Worm (Caenorhabditis elegans) whole organism, L3 larva: ENCODE measurements around the gene F38E11.6.

ENCODE experiments used
- R02D3.7 ChIP-seq: fragments of 150-350 bp; optimal IDR thresholded peaks from 2 replicates; lab custom pipeline; 2014; ENCODE audit warnings: missing biosample characterization, missing genetic modification characterization
- ZK546.5 ChIP-seq: sonication (generic microtip); optimal IDR thresholded peaks from 2 replicates; lab custom pipeline; 2017; ENCODE audit warnings: missing biosample characterization, missing genetic modification characterization
- ama-1 ChIP-seq: fragments of 150-350 bp; optimal IDR thresholded peaks from 2 replicates; lab custom pipeline; 2018
- ceh-16 ChIP-seq: sonication (generic microtip); optimal IDR thresholded peaks from 2 replicates; lab custom pipeline; 2017; ENCODE audit warnings: missing biosample characterization, missing genetic modification characterization
- ceh-28 ChIP-seq: fragments of 150-350 bp; optimal IDR thresholded peaks from 2 replicates; lab custom pipeline; 2014; ENCODE audit warnings: missing biosample characterization, missing genetic modification reagents, missing genetic modification characterization
- ceh-82 ChIP-seq: fragments of 150-350 bp; optimal IDR thresholded peaks from 2 replicates; lab custom pipeline; 2014; ENCODE audit warnings: missing biosample characterization, missing genetic modification characterization
- ceh-9 ChIP-seq: sonication (generic microtip); optimal IDR thresholded peaks from 2 replicates; lab custom pipeline; 2018; ENCODE audit warnings: missing biosample characterization, missing genetic modification characterization
- daf-12 ChIP-seq: fragments of 150-350 bp; optimal IDR thresholded peaks from 2 replicates; lab custom pipeline; 2014; ENCODE audit warnings: missing biosample characterization, missing genetic modification reagents, missing genetic modification characterization
- egl-27 ChIP-seq: sonication (generic microtip); optimal IDR thresholded peaks from 4 replicates; lab custom pipeline; 2017; ENCODE audit warnings: missing biosample characterization, missing genetic modification reagents, missing genetic modification characterization
- egl-5 ChIP-seq: fragments of 150-350 bp; optimal IDR thresholded peaks from 2 replicates; lab custom pipeline; 2017; ENCODE audit warnings: missing biosample characterization, missing genetic modification reagents, missing genetic modification characterization, inconsistent platforms
- elt-1 ChIP-seq: fragments of 150-350 bp; optimal IDR thresholded peaks from 2 replicates; lab custom pipeline; 2014; ENCODE audit warnings: missing biosample characterization, missing genetic modification characterization
- eor-1 ChIP-seq, 2 experiments: fragments of 150-350 bp; optimal IDR thresholded peaks; 2 replicates each; lab custom pipeline; 2014 to 2018; ENCODE audit warnings: missing biosample characterization in 2 of 2, missing genetic modification characterization in 2 of 2
- fkh-10 ChIP-seq: sonication (generic microtip); optimal IDR thresholded peaks from 2 replicates; lab custom pipeline; 2017; ENCODE audit warnings: missing biosample characterization, missing genetic modification reagents, missing genetic modification characterization
- fkh-2 ChIP-seq: fragments of 150-350 bp; optimal IDR thresholded peaks from 2 replicates; lab custom pipeline; 2014; ENCODE audit warnings: missing biosample characterization, missing genetic modification reagents, missing genetic modification characterization
- fos-1 ChIP-seq: fragments of 150-350 bp; optimal IDR thresholded peaks from 2 replicates; lab custom pipeline; 2014; ENCODE audit warnings: missing biosample characterization, missing genetic modification characterization
- hmg-11 ChIP-seq: sonication (generic microtip); optimal IDR thresholded peaks from 2 replicates; lab custom pipeline; 2016; ENCODE audit warnings: missing genetic modification characterization, missing compliant biosample characterization
- jun-1 ChIP-seq: fragments of 150-350 bp; optimal IDR thresholded peaks from 2 replicates; lab custom pipeline; 2014; ENCODE audit warnings: missing biosample characterization, missing genetic modification reagents, missing genetic modification characterization
- lin-15B ChIP-seq: fragments of 150-350 bp; optimal IDR thresholded peaks from 2 replicates; lab custom pipeline; 2014; ENCODE audit warnings: missing biosample characterization, missing genetic modification characterization
- lin-39 ChIP-seq: fragments of 150-350 bp; optimal IDR thresholded peaks from 2 replicates; lab custom pipeline; 2018; ENCODE audit warnings: missing biosample characterization, missing genetic modification reagents, missing genetic modification characterization
- lsy-12 ChIP-seq: sonication (generic microtip); optimal IDR thresholded peaks from 2 replicates; lab custom pipeline; 2016; ENCODE audit warnings: mild to moderate bottlenecking, missing genetic modification characterization, missing compliant biosample characterization
- mdl-1 ChIP-seq: fragments of 150-350 bp; optimal IDR thresholded peaks from 2 replicates; lab custom pipeline; 2014; ENCODE audit warnings: missing biosample characterization, missing genetic modification characterization
- mml-1 ChIP-seq: fragments of 150-350 bp; sonication (generic microtip); optimal IDR thresholded peaks from 3 replicates; lab custom pipeline; 2014; ENCODE audit warnings: missing biosample characterization, missing genetic modification characterization
- nfya-1 ChIP-seq: sonication (generic microtip); optimal IDR thresholded peaks from 2 replicates; lab custom pipeline; 2017; ENCODE audit warnings: missing genetic modification characterization, mild to moderate bottlenecking, missing compliant biosample characterization, antibody characterized with exemption, moderate library complexity; ENCODE audit not compliant: insufficient read depth
- nhr-11 ChIP-seq: fragments of 150-350 bp; optimal IDR thresholded peaks from 2 replicates; lab custom pipeline; 2014; ENCODE audit warnings: missing biosample characterization, missing genetic modification characterization
- nhr-237 ChIP-seq: fragments of 150-350 bp; optimal IDR thresholded peaks from 2 replicates; lab custom pipeline; 2014; ENCODE audit warnings: missing biosample characterization, missing genetic modification characterization
- nhr-25 ChIP-seq: sonication (generic microtip); optimal IDR thresholded peaks from 2 replicates; lab custom pipeline; 2017; ENCODE audit warnings: missing biosample characterization, missing genetic modification characterization
- nhr-28 ChIP-seq: fragments of 150-350 bp; optimal IDR thresholded peaks from 2 replicates; lab custom pipeline; 2014; ENCODE audit warnings: missing biosample characterization, missing genetic modification characterization
- nhr-43 ChIP-seq: sonication (generic microtip); optimal IDR thresholded peaks from 2 replicates; lab custom pipeline; 2016; ENCODE audit warnings: mild to moderate bottlenecking, missing genetic modification characterization, missing compliant biosample characterization; ENCODE audit not compliant: poor library complexity, severe bottlenecking
- nhr-67 ChIP-seq: fragments of 150-350 bp; optimal IDR thresholded peaks from 2 replicates; lab custom pipeline; 2014; ENCODE audit warnings: missing biosample characterization, missing genetic modification characterization
- nhr-76 ChIP-seq: fragments of 150-350 bp; sonication (generic microtip); optimal IDR thresholded peaks from 5 replicates; lab custom pipeline; 2014; ENCODE audit warnings: missing biosample characterization, missing genetic modification characterization
- nhr-77 ChIP-seq: fragments of 150-350 bp; optimal IDR thresholded peaks from 2 replicates; lab custom pipeline; 2014; ENCODE audit warnings: missing biosample characterization, missing genetic modification characterization
- pqm-1 ChIP-seq: fragments of 150-350 bp; optimal IDR thresholded peaks from 2 replicates; lab custom pipeline; 2017; ENCODE audit warnings: missing biosample characterization, missing genetic modification characterization, inconsistent platforms
- skn-1 ChIP-seq: fragments of 150-350 bp; optimal IDR thresholded peaks from 2 replicates; lab custom pipeline; 2014; ENCODE audit warnings: missing biosample characterization, missing genetic modification characterization
- tbx-2 ChIP-seq: sonication (generic microtip); optimal IDR thresholded peaks from 2 replicates; lab custom pipeline; 2016; ENCODE audit warnings: mild to moderate bottlenecking, missing genetic modification characterization, missing compliant biosample characterization
- unc-39 ChIP-seq: sonication (generic microtip); optimal IDR thresholded peaks from 4 replicates; lab custom pipeline; 2017; ENCODE audit warnings: missing biosample characterization, missing genetic modification characterization
- ztf-11 ChIP-seq: fragments of 150-350 bp; optimal IDR thresholded peaks from 2 replicates; lab custom pipeline; 2014; ENCODE audit warnings: missing biosample characterization, missing genetic modification characterization
- ztf-4 ChIP-seq: fragments of 150-350 bp; optimal IDR thresholded peaks from 2 replicates; lab custom pipeline; 2014; ENCODE audit warnings: missing biosample characterization, missing genetic modification characterization

The F38E11.6 gene

DNA sequence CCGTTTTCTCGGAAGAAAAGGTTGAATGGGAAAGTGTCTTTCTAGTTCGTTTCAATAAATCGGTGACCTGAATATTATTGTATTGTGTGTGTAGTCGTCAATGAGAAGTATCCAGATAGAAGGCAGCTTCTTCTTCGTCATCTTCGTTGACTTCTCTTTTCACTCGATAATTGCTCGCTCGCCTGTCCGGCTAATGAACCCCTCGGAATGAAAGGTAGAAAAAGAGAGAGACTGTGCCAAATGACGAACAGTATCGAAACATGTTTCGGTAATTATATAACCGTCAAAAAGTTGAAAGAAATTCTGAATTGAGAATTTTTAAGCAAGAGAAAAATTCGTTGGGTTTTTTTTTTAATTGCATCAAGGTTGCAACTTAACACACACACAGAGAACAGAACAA is 9.9 kb downstream of the F38E11.6 start, which contains the start of gene cutl-17:
cutl-17 (minus strand) TSS at position 101 of the 400 bp plus-strand sequence.
- TF ChIP-seq mdl-1 (tag; lab: Kevin White, UChicago) (no peak), tbx-2 (tag; lab: Kevin White, UChicago) (no peak), pqm-1 (tag; lab: Kevin White, UChicago) (no peak), jun-1 (tag; lab: Kevin White, UChicago) (no peak), nfya-1 (tag; lab: Kevin White, UChicago) (no peak), ztf-4 (tag; lab: Kevin White, UChicago) (no peak), elt-1 (tag; lab: Kevin White, UChicago) (no peak), hmg-11 (tag; lab: Kevin White, UChicago) (no peak), nhr-67 (tag; lab: Kevin White, UChicago) (no peak), nhr-28 (no peak), mml-1 (tag; lab: Kevin White, UChicago) (no peak), nhr-25 (no peak), nhr-11 (tag; lab: Kevin White, UChicago) (no peak), R02D3.7 (tag; lab: Kevin White, UChicago) (no peak), fkh-10 (GFP tag; lab: Kevin White, UChicago) (no peak), ama-1 (no peak)

DNA sequence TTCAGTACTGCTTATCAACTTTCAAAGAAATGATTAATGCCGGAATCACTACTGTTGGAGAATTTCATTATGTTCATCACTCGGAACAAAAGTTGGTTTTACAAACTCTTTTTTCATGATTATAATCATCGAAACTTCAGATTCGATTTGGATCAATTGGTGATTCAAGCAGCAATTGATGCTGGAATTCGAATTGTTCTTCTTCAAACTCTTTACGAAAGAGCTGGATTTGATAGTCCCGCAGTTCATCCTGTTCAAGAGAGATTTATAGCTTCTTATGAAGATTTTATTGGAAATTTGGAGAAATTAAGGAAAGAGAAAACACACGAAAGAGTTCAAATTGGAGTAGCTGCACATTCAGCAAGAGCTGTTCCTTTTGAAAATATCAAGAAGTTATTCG is 15.5 kb downstream of the F38E11.6 start:
- no peak for TF ChIP-seq ztf-11 (tag; lab: Kevin White, UChicago)
- TF ChIP-seq R02D3.7 (tag; lab: Kevin White, UChicago) = no peak
- no peak for TF ChIP-seq mdl-1 (tag; lab: Kevin White, UChicago)
- TF ChIP-seq egl-27 (tag; lab: Kevin White, UChicago) = no peak
- no peak for TF ChIP-seq ceh-16 (tag; lab: Kevin White, UChicago)
- TF ChIP-seq nhr-76 (tag; lab: Kevin White, UChicago) = no peak
- no peak for TF ChIP-seq fos-1 (tag; lab: Kevin White, UChicago)
- TF ChIP-seq ama-1 = no peak
- TF ChIP-seq ceh-9 (tag; lab: Kevin White, UChicago) = no peak
- no peak for TF ChIP-seq nhr-28
- TF ChIP-seq nhr-43 (tag; lab: Kevin White, UChicago) = no peak
- no peak for TF ChIP-seq nhr-237
- no peak for TF ChIP-seq lin-15B (tag; lab: Kevin White, UChicago)
- TF ChIP-seq nhr-77 (tag; lab: Kevin White, UChicago) = no peak
- TF ChIP-seq daf-12 = no peak

DNA sequence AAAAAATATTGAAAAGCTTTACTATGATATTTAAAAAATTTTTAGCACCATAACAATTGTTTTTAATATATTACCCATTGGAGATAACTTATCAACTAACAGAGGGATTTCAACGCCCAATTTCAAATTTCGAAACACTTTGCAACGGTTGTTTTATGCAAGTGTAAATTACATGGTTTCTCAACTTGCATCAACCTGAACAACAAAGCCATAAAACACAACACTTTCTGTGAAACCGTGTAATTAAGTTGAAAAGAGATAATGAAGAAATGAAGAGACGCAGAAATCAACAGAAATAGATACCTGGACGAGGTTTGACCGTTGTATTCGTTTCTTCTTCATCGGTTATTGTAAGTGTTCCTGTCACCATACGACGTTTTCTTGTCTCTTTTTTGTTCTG is 16.9 kb downstream of the F38E11.6 start, which contains the start of gene cpin-1:
cpin-1 (plus strand) TSS at position 301 of the 400 bp plus-strand sequence.
- TF ChIP-seq nfya-1 (tag; lab: Kevin White, UChicago) = no peak
- TF ChIP-seq R02D3.7 (tag; lab: Kevin White, UChicago) = no peak
- no peak for TF ChIP-seq lsy-12 (tag; lab: Kevin White, UChicago)
- TF ChIP-seq nhr-77 (tag; lab: Kevin White, UChicago) = no peak
- TF ChIP-seq ceh-9 (tag; lab: Kevin White, UChicago) = no peak
- TF ChIP-seq pqm-1 (tag; lab: Kevin White, UChicago) = no peak
- peak; percentile 3 for TF ChIP-seq nhr-25
- TF ChIP-seq ceh-28 (tag; lab: Kevin White, UChicago) = no peak

DNA sequence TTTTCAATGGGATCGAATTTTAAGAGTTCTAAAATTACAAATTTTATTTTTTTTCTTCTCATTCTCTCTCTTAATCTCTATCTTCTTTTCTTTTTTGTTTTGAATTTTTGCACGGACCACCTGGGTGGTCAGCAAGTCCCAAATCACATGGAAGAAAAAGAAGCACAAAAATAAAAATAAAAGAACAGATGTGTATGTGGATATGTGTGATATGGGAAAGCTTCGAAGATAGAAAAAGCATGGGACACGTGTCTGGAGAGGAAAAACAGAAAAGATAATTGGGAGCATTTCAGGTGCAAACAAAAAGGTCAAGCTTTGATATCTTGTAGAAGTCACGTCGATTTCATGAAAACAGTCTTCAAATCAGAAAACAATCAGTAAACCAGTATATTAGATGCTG is 20.1 kb downstream of the F38E11.6 start, which contains the start of gene hsp-12.6:
hsp-12.6 (minus strand) TSS at position 20 of the 400 bp plus-strand sequence.
- TF ChIP-seq hmg-11 (tag; lab: Kevin White, UChicago) = no peak
- TF ChIP-seq, all 47 proteins: peak for 0

DNA sequence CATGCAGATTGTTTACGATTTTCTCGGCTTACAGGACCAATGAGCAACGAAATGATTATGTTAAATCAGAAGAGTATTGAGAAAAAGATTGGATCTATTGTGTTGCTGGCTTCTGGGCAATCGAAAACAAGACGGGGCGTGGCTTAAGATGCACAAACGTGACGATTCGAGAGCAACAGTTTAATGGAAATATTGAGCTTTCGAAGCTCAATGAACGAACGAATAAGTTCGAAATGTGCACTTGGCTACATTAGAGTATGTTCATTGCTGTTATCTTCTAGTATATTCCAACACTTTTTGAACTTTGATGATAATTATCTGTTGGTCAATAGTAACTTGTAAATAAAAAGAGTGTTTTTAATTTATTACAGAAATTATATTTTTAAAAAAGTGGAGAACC is 21.9 kb downstream of the F38E11.6 start, which contains the start of gene hsp-12.3:
hsp-12.3 (minus strand) TSS at position 101 of the 400 bp plus-strand sequence.
- TF ChIP-seq unc-39 (no peak), egl-27 (tag; lab: Kevin White, UChicago) (no peak), mdl-1 (tag; lab: Kevin White, UChicago) (no peak), fkh-10 (GFP tag; lab: Kevin White, UChicago) (no peak)

DNA sequence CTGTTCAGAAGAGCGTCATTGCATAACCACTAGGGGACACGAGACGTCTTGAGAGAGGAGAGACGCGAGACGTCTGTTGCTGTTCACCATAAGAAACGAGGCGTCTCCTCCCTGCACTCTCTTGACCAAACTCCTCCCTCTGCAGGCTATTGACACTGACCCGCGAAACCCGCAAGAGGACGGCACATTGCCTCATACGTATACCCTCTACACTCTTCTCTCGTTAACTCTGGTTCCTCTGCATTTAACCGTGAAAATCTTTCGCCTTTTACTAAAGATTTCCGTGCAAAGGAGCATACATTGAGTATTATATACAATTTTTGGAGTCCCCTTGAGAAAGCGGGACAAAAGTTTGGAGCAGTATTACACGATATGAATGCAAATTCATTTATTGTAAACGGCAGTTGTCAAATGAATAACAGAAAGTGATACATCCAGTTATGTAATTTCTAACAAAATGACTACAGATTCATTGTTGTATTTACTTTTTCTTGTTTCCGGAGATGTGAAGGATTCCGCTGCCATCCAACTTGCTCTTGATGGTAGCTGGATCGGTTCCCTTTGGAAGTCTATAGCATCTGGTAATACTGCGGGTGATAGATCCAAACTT is 22.8 kb downstream of the F38E11.6 start:
- TF ChIP-seq ceh-82 (tag; lab: Kevin White, UChicago) (peak; percentile 81), nhr-76 (tag; lab: Kevin White, UChicago) (peak; percentile 86), lsy-12 (tag; lab: Kevin White, UChicago) (peak; percentile 91), fkh-2 (tag; lab: Kevin White, UChicago) (peak; percentile 66), ztf-11 (tag; lab: Kevin White, UChicago) (no peak), egl-5 (tag; lab: Kevin White, UChicago) (peak; percentile 65), nhr-77 (tag; lab: Kevin White, UChicago) (peak; percentile 84), nhr-43 (tag; lab: Kevin White, UChicago) (peak; percentile 89), elt-1 (tag; lab: Kevin White, UChicago) (peak; percentile 52), mdl-1 (tag; lab: Kevin White, UChicago) (peak; percentile 63), fkh-10 (GFP tag; lab: Kevin White, UChicago) (peak; percentile 46), unc-39 (no peak), tbx-2 (tag; lab: Kevin White, UChicago) (peak; percentile 78), eor-1 (tag; optimal IDR thresholded peaks at IDR 0.05; lab: Kevin White, UChicago) (no peak), ztf-4 (tag; lab: Kevin White, UChicago) (peak; percentile 80), pqm-1 (tag; lab: Kevin White, UChicago) (peak; percentile 93), jun-1 (tag; lab: Kevin White, UChicago) (peak; percentile 91), nhr-28 (peak; percentile 2), hmg-11 (tag; lab: Kevin White, UChicago) (peak; percentile 95), ceh-16 (tag; lab: Kevin White, UChicago) (peak; percentile 52), ZK546.5 (tag; lab: Kevin White, UChicago) (no peak), ceh-28 (tag; lab: Kevin White, UChicago) (peak; percentile 83), lin-39 (peak; percentile 93), skn-1 (peak; percentile 54), fos-1 (tag; lab: Kevin White, UChicago) (peak; percentile 83), egl-27 (tag; lab: Kevin White, UChicago) (peak; percentile 82)
